Fruit fly (Drosophila melanogaster) whole organism, prepupa: ENCODE data around the gene Rim2.

Experiments used
- Blimp-1 ChIP-seq: fragments of 200-800 bp; sonication (Bioruptor generic); optimal IDR thresholded peaks from 3 replicates; lab custom pipeline; 2017; ENCODE audit warnings: missing biosample characterization, missing genetic modification characterization, mild to moderate bottlenecking, moderate library complexity, missing genetic modification reagents
- CG15336 ChIP-seq: fragments of 200-800 bp; sonication (Bioruptor generic); IDR thresholded peaks from 2 replicates; pipeline ENCODE4 v1.3.6; 2022; ENCODE audit warnings: missing biosample characterization, missing genetic modification characterization
- CG1621 ChIP-seq: fragments of 200-800 bp; sonication (Bioruptor generic); optimal IDR thresholded peaks from 3 replicates; lab custom pipeline; 2018; ENCODE audit warnings: missing biosample characterization, mild to moderate bottlenecking, missing genetic modification characterization
- CG4318 ChIP-seq: fragments of 200-800 bp; sonication (Bioruptor generic); optimal IDR thresholded peaks from 3 replicates; lab custom pipeline; 2017; ENCODE audit warnings: missing biosample characterization, mild to moderate bottlenecking, missing genetic modification characterization
- CG6163 ChIP-seq: fragments of 200-800 bp; sonication (Bioruptor generic); IDR thresholded peaks from 3 replicates; pipeline ENCODE4 v1.3.6; 2022; ENCODE audit warnings: missing biosample characterization, missing genetic modification characterization
- CG8119 ChIP-seq: fragments of 200-800 bp; sonication (Bioruptor generic); IDR thresholded peaks from 3 replicates; pipeline ENCODE4 v1.3.6; 2022; ENCODE audit warnings: missing biosample characterization, missing genetic modification characterization
- Hr38 ChIP-seq: sonication (Bioruptor generic); optimal IDR thresholded peaks from 2 replicates; lab custom pipeline; 2016; ENCODE audit warnings: missing biosample characterization, missing genetic modification characterization
- acj6 ChIP-seq: fragments of 200-800 bp; sonication (Bioruptor generic); optimal IDR thresholded peaks from 3 replicates; lab custom pipeline; 2016; ENCODE audit warnings: missing biosample characterization, missing genetic modification characterization
- fd59A ChIP-seq: fragments of 200-800 bp; sonication (Bioruptor generic); optimal IDR thresholded peaks from 2 replicates; lab custom pipeline; 2017; ENCODE audit warnings: missing biosample characterization, mild to moderate bottlenecking, missing genetic modification characterization, missing genetic modification reagents
- vri ChIP-seq: fragments of 200-800 bp; sonication (Bioruptor generic); optimal IDR thresholded peaks from 3 replicates; lab custom pipeline; 2016; ENCODE audit warnings: missing biosample characterization, mild to moderate bottlenecking, missing genetic modification characterization

DNA sequence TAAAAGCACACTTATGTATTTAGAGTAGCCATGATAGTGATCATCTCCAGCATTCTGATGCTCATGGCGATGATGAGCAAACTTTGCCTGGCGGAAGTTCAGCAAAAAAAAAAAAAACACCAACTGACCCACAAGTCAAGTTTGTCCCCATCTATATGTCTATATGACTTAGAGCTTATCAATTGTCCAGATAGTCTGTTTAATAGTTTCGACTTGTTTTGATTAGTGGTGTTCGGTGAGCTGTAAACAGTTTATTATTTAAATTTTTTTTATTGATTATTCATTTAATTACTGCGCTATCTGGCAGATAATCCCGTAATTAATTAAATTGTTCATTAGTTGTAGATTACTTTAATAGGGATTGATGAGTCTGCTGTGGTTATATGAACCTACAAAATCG, 19.6 kb upstream of the Rim2 start:
- TF ChIP-seq CG4318 (no peak), Hr38 (GFP tag; lab: Kevin White, UChicago) (no peak), acj6 (no peak), CG15336 (GFP tag; lab: Robert Waterston, UW) (no peak), fd59A (no peak), vri (GFP tag; lab: Kevin White, UChicago) (no peak), CG6163 (GFP tag; lab: Robert Waterston, UW) (no peak), Blimp-1 (GFP tag; lab: Kevin White, UChicago) (no peak), CG8119 (GFP tag; lab: Robert Waterston, UW) (no peak), CG1621 (tag; lab: Kevin White, UChicago) (no peak)
